Worm (Caenorhabditis elegans): Measurements from ENCODE around the gene ppm-1.G.

ppm-1.G gene

ce11 chrIII:783254-783753 is at the start of gene ppm-1.G, which contains the start of gene dagl-2:
Gene ppm-1.G, plus strand, starts transcription at chrIII:783703.
Gene dagl-2, minus strand, starts transcription at chrIII:783305.
- TF ChIP-seq flt-1 (GFP tag; IDR thresholded peaks at IDR 0.05) (no peak), hmbx-1 (tag; optimal IDR thresholded peaks at IDR 0.05) (no peak), pes-1 (GFP tag; IDR thresholded peaks at IDR 0.05) (peak; percentile 64; the same call in 1 of the 2 replicates), F13C5.2 (tag; optimal IDR thresholded peaks at IDR 0.05) (peak; percentile 33), tra-4 (tag; optimal IDR thresholded peaks at IDR 0.05) (no peak), tbx-37 (GFP tag; conservative IDR thresholded peaks at IDR 0.05) (peak; percentile 48; the same call in 1 of the 2 replicates), ceh-13 (GFP tag; optimal IDR thresholded peaks at IDR 0.05) (no peak), hnd-1 (tag; optimal IDR thresholded peaks at IDR 0.05) (no peak), scrt-1 (GFP tag; IDR thresholded peaks at IDR 0.05) (no peak), ama-1 (optimal IDR thresholded peaks at IDR 0.05) (no peak)

- TF ChIP-seq F13C5.2 (tag; optimal IDR thresholded peaks at IDR 0.05) (no peak), tbx-37 (GFP tag; conservative IDR thresholded peaks at IDR 0.05) (no peak), hnd-1 (tag; optimal IDR thresholded peaks at IDR 0.05) (no peak), ceh-13 (GFP tag; optimal IDR thresholded peaks at IDR 0.05) (no peak), tbx-11 (GFP tag; IDR thresholded peaks at IDR 0.05) (no peak), flt-1 (GFP tag; IDR thresholded peaks at IDR 0.05) (no peak), hmg-4 (GFP tag; optimal IDR thresholded peaks at IDR 0.05) (no peak), scrt-1 (GFP tag; IDR thresholded peaks at IDR 0.05) (no peak), pes-1 (GFP tag; IDR thresholded peaks at IDR 0.05) (no peak), aly-1 (tag; optimal IDR thresholded peaks at IDR 0.05) (no peak), sea-1 (GFP tag; conservative IDR thresholded peaks at IDR 0.05) (no peak), tra-4 (tag; optimal IDR thresholded peaks at IDR 0.05) (no peak), B0310.2 (tag; optimal IDR thresholded peaks at IDR 0.05) (no peak), ceh-36 (tag; optimal IDR thresholded peaks at IDR 0.05) (no peak), ets-7 (tag; optimal IDR thresholded peaks at IDR 0.05) (no peak)
Measured at ce11 chrIII:740382-740781, 43.1 kb upstream of the ppm-1.G start, which contains the start of gene idpp-1. Gene idpp-1, plus strand, starts transcription at chrIII:740682.

- no peak for TF ChIP-seq ceh-13 (GFP tag; optimal IDR thresholded peaks at IDR 0.05)
- TF ChIP-seq tra-4 (tag; optimal IDR thresholded peaks at IDR 0.05): no peak
- no peak for TF ChIP-seq ama-1 (optimal IDR thresholded peaks at IDR 0.05)
- no peak for TF ChIP-seq tbx-37 (GFP tag; conservative IDR thresholded peaks at IDR 0.05)
- no peak for TF ChIP-seq hmbx-1 (tag; optimal IDR thresholded peaks at IDR 0.05)
- TF ChIP-seq flt-1 (GFP tag; IDR thresholded peaks at IDR 0.05): no peak
- no peak for TF ChIP-seq pes-1 (GFP tag; IDR thresholded peaks at IDR 0.05)
- TF ChIP-seq ets-7 (tag; optimal IDR thresholded peaks at IDR 0.05): no peak
- TF ChIP-seq hnd-1 (tag; optimal IDR thresholded peaks at IDR 0.05): no peak
- TF ChIP-seq hmg-4 (GFP tag; optimal IDR thresholded peaks at IDR 0.05): no peak
- no peak for TF ChIP-seq ceh-36 (tag; optimal IDR thresholded peaks at IDR 0.05)
- TF ChIP-seq tbx-11 (GFP tag; IDR thresholded peaks at IDR 0.05): no peak
- no peak for TF ChIP-seq F13C5.2 (tag; optimal IDR thresholded peaks at IDR 0.05)
- no peak for TF ChIP-seq sea-1 (GFP tag; conservative IDR thresholded peaks at IDR 0.05)
- TF ChIP-seq aly-1 (tag; optimal IDR thresholded peaks at IDR 0.05): no peak
- TF ChIP-seq B0310.2 (tag; optimal IDR thresholded peaks at IDR 0.05): no peak
- no peak for TF ChIP-seq scrt-1 (GFP tag; IDR thresholded peaks at IDR 0.05)
Measured at ce11 chrIII:744459-744858, 39.0 kb upstream of the ppm-1.G start.

- TF ChIP-seq F13C5.2 (tag; optimal IDR thresholded peaks at IDR 0.05): no peak
- no peak for TF ChIP-seq B0310.2 (tag; optimal IDR thresholded peaks at IDR 0.05)
- no peak for TF ChIP-seq scrt-1 (GFP tag; IDR thresholded peaks at IDR 0.05)
- no peak for TF ChIP-seq ama-1 (optimal IDR thresholded peaks at IDR 0.05)
- no peak for TF ChIP-seq ets-7 (tag; optimal IDR thresholded peaks at IDR 0.05)
- TF ChIP-seq hmbx-1 (tag; optimal IDR thresholded peaks at IDR 0.05): no peak
- no peak for TF ChIP-seq ceh-13 (GFP tag; optimal IDR thresholded peaks at IDR 0.05)
- no peak for TF ChIP-seq aly-1 (tag; optimal IDR thresholded peaks at IDR 0.05)
- no peak for TF ChIP-seq flt-1 (GFP tag; IDR thresholded peaks at IDR 0.05)
- no peak for TF ChIP-seq sea-1 (GFP tag; conservative IDR thresholded peaks at IDR 0.05)
- TF ChIP-seq hmg-4 (GFP tag; optimal IDR thresholded peaks at IDR 0.05): no peak
- TF ChIP-seq ceh-36 (tag; optimal IDR thresholded peaks at IDR 0.05): no peak
- TF ChIP-seq tbx-37 (GFP tag; conservative IDR thresholded peaks at IDR 0.05): no peak
Measured at ce11 chrIII:748782-749181, 34.7 kb upstream of the ppm-1.G start.

- TF ChIP-seq ceh-13 (GFP tag; optimal IDR thresholded peaks at IDR 0.05) (no peak), tbx-11 (GFP tag; IDR thresholded peaks at IDR 0.05) (no peak)
Measured at ce11 chrIII:750028-750427, 33.5 kb upstream of the ppm-1.G start.

ce11 chrIII:752326-752725 is 31.2 kb upstream of the ppm-1.G start, which contains the start of gene pat-12:
Gene pat-12, minus strand, starts transcription at chrIII:752426.
- TF ChIP-seq sea-1 (GFP tag; conservative IDR thresholded peaks at IDR 0.05): no peak
- no peak for TF ChIP-seq F13C5.2 (tag; optimal IDR thresholded peaks at IDR 0.05)
- no peak for TF ChIP-seq hmg-4 (GFP tag; optimal IDR thresholded peaks at IDR 0.05)
- TF ChIP-seq tbx-37 (GFP tag; conservative IDR thresholded peaks at IDR 0.05): no peak
- TF ChIP-seq B0310.2 (tag; optimal IDR thresholded peaks at IDR 0.05): no peak
- TF ChIP-seq flt-1 (GFP tag; IDR thresholded peaks at IDR 0.05): no peak
- TF ChIP-seq ets-7 (tag; optimal IDR thresholded peaks at IDR 0.05): no peak
- no peak for TF ChIP-seq aly-1 (tag; optimal IDR thresholded peaks at IDR 0.05)
- TF ChIP-seq hmbx-1 (tag; optimal IDR thresholded peaks at IDR 0.05): no peak
- no peak for TF ChIP-seq ama-1 (optimal IDR thresholded peaks at IDR 0.05)

ce11 chrIII:754371-754770 is 29.1 kb upstream of the ppm-1.G start:
- TF ChIP-seq aly-1 (tag; optimal IDR thresholded peaks at IDR 0.05) (no peak), hmbx-1 (tag; optimal IDR thresholded peaks at IDR 0.05) (no peak), pes-1 (GFP tag; IDR thresholded peaks at IDR 0.05) (no peak), hnd-1 (tag; optimal IDR thresholded peaks at IDR 0.05) (no peak), tra-4 (tag; optimal IDR thresholded peaks at IDR 0.05) (no peak), ceh-13 (GFP tag; optimal IDR thresholded peaks at IDR 0.05) (no peak), tbx-11 (GFP tag; IDR thresholded peaks at IDR 0.05) (no peak), scrt-1 (GFP tag; IDR thresholded peaks at IDR 0.05) (no peak), flt-1 (GFP tag; IDR thresholded peaks at IDR 0.05) (no peak), ets-7 (tag; optimal IDR thresholded peaks at IDR 0.05) (no peak), sea-1 (GFP tag; conservative IDR thresholded peaks at IDR 0.05) (no peak), B0310.2 (tag; optimal IDR thresholded peaks at IDR 0.05) (no peak), ama-1 (optimal IDR thresholded peaks at IDR 0.05) (no peak), ceh-36 (tag; optimal IDR thresholded peaks at IDR 0.05) (no peak), tbx-37 (GFP tag; conservative IDR thresholded peaks at IDR 0.05) (no peak), F13C5.2 (tag; optimal IDR thresholded peaks at IDR 0.05) (no peak)

All from whole organism, early embryonic.